Fruit fly (Drosophila melanogaster) whole organism, wandering third instar larva: ENCODE results near the gene asp.

ENCODE experiments used
- CG9705 ChIP-seq: fragments of 200-800 bp; sonication (Bioruptor generic); optimal IDR thresholded peaks from 2 replicates; lab custom pipeline; 2018; ENCODE audit warnings: missing biosample characterization, mild to moderate bottlenecking, missing genetic modification characterization
- N ChIP-seq: fragments of >200 bp; optimal IDR thresholded peaks from 2 replicates; lab custom pipeline; 2018; ENCODE audit warnings: missing biosample characterization, missing external identifiers, missing genetic modification characterization
- Rel ChIP-seq, 2 experiments: fragments of 200-800 bp; sonication (Bioruptor generic) in 1 of 2; optimal IDR thresholded peaks; 2 replicates in 1 of 2; 3 replicates in 1 of 2; lab custom pipeline; 2016 to 2019; ENCODE audit warnings: mild to moderate bottlenecking in 2 of 2, missing biosample characterization in 2 of 2, missing genetic modification characterization in 2 of 2, moderate library complexity in 1 of 2
- brk ChIP-seq: fragments of 200-800 bp; sonication (Bioruptor generic); optimal IDR thresholded peaks from 2 replicates; lab custom pipeline; 2016; ENCODE audit warnings: missing biosample characterization, mild to moderate bottlenecking, missing genetic modification characterization
- foxo ChIP-seq, 2 experiments: fragments of 200-800 bp; sonication (Bioruptor generic); optimal IDR thresholded peaks; 2 replicates in 1 of 2; 3 replicates in 1 of 2; lab custom pipeline; 2016 to 2017; ENCODE audit warnings: missing biosample characterization in 2 of 2, missing genetic modification characterization in 2 of 2
- h ChIP-seq: fragments of 200-800 bp; sonication (Bioruptor generic); optimal IDR thresholded peaks from 3 replicates; lab custom pipeline; 2016; ENCODE audit warnings: missing biosample characterization, mild to moderate bottlenecking, missing genetic modification characterization
- sv ChIP-seq: fragments of 200-800 bp; sonication (Bioruptor generic); optimal IDR thresholded peaks from 3 replicates; lab custom pipeline; 2016; ENCODE audit warnings: missing biosample characterization, missing genetic modification characterization

DNA sequence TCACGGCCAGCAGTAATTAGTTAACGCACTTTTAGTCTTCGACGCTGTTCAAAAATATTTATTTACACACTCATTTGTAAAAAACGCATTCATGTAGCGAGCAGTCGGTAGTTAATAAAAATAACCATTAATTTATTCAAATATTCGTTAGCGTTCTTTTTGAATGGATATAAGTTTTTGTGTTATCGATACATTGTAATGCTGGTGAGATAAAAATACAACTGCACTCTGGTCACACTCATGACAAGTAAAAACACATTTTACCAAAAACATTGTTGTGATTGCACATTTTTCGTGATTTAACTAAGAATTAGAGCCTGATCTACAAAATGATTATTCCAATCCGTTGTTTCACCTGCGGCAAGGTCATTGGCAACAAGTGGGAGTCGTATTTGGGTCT, 36.4 kb upstream of the asp start, which contains the start of gene Polr2L:
- TF ChIP-seq sv (no peak), foxo (GFP tag; optimal IDR thresholded peaks at IDR 0.05; lab: Kevin White, UChicago) (no peak), N (GFP tag; lab: Kevin White, UChicago) (no peak), Rel (GFP tag; optimal IDR thresholded peaks at IDR 0.05; lab: Kevin White, UChicago) (no peak), Rel (tag; optimal IDR thresholded peaks at IDR 0.05; lab: Kevin White, UChicago) (no peak), brk (GFP tag; lab: Kevin White, UChicago) (no peak), h (no peak), CG9705 (GFP tag; lab: Kevin White, UChicago) (no peak)
